Worm (Caenorhabditis elegans) whole organism, L1 larva: ENCODE data around the gene F39H12.1.

ENCODE experiments used
- C16A3.4 ChIP-seq: fragments of 150-350 bp; optimal IDR thresholded peaks from 2 replicates; lab custom pipeline; 2014; ENCODE audit warnings: missing biosample characterization, missing genetic modification characterization
- C34B4.2 ChIP-seq: sonication (generic microtip); optimal IDR thresholded peaks from 2 replicates; lab custom pipeline; 2017; ENCODE audit warnings: mild to moderate bottlenecking, missing genetic modification characterization, missing compliant biosample characterization
- ama-1 ChIP-seq: fragments of 150-350 bp; optimal IDR thresholded peaks from 2 replicates; lab custom pipeline; 2014
- ceh-63 ChIP-seq: fragments of 200-800 bp; sonication (Bioruptor generic); optimal IDR thresholded peaks from 2 replicates; lab custom pipeline; 2018; ENCODE audit warnings: mild to moderate bottlenecking, missing genetic modification characterization, missing compliant biosample characterization
- ceh-82 ChIP-seq, 3 experiments: fragments of 150-350 bp in 1 of 3; sonication (generic microtip) in 2 of 3; optimal IDR thresholded peaks; 2 replicates each; lab custom pipeline; 2014 to 2017; ENCODE audit warnings: missing biosample characterization in 3 of 3, missing genetic modification characterization in 3 of 3
- ces-1 ChIP-seq: fragments of 150-350 bp; optimal IDR thresholded peaks from 2 replicates; lab custom pipeline; 2014; ENCODE audit warnings: missing biosample characterization, missing genetic modification reagents, missing genetic modification characterization
- dpl-1 ChIP-seq, 3 experiments: fragments of 150-350 bp in 2 of 3; sonication (generic microtip) in 1 of 3; optimal IDR thresholded peaks; 2 replicates each; lab custom pipeline; 2014 to 2017; ENCODE audit warnings: missing biosample characterization in 3 of 3, missing genetic modification characterization in 3 of 3, missing genetic modification reagents in 3 of 3
- dsc-1 ChIP-seq: sonication (generic microtip); optimal IDR thresholded peaks from 2 replicates; lab custom pipeline; 2016; ENCODE audit warnings: mild to moderate bottlenecking, missing genetic modification characterization, missing compliant biosample characterization
- efl-1 ChIP-seq, 4 experiments: fragments of 150-350 bp; optimal IDR thresholded peaks in 3 of 4; peaks in 1 of 4; 1 replicate in 1 of 4; 2 replicates in 3 of 4; lab custom pipeline; 2014; ENCODE audit warnings: missing biosample characterization in 2 of 4, missing genetic modification characterization in 2 of 4, missing genetic modification reagents in 2 of 4
- efl-3 ChIP-seq: fragments of 200-800 bp; sonication (Bioruptor generic); optimal IDR thresholded peaks from 2 replicates; lab custom pipeline; 2018; ENCODE audit warnings: mild to moderate bottlenecking, missing genetic modification characterization, missing compliant biosample characterization
- elt-2 ChIP-seq: sonication (generic microtip); optimal IDR thresholded peaks from 2 replicates; lab custom pipeline; 2016; ENCODE audit warnings: missing genetic modification characterization, mild to moderate bottlenecking, inconsistent platforms, missing compliant biosample characterization, missing genetic modification reagents
- elt-3 ChIP-seq, 6 experiments: fragments of 150-350 bp in 1 of 6; sonication (generic microtip); optimal IDR thresholded peaks; 2 replicates each; lab custom pipeline; 2017 to 2018; ENCODE audit warnings: missing biosample characterization in 6 of 6, missing genetic modification characterization in 6 of 6, inconsistent platforms in 1 of 6
- ets-5 ChIP-seq: fragments of 200-800 bp; sonication (Bioruptor generic); IDR thresholded peaks from 2 replicates; pipeline ENCODE4 v1.3.6; 2022; ENCODE audit warnings: missing genetic modification characterization, missing compliant biosample characterization
- fkh-10 ChIP-seq: sonication (generic microtip); optimal IDR thresholded peaks from 2 replicates; lab custom pipeline; 2017; ENCODE audit warnings: missing biosample characterization, missing genetic modification reagents, missing genetic modification characterization
- fkh-4 ChIP-seq: sonication (generic microtip); optimal IDR thresholded peaks from 2 replicates; lab custom pipeline; 2016; ENCODE audit warnings: missing compliant biosample characterization, missing genetic modification characterization, borderline replicate concordance
- fkh-8 ChIP-seq: sonication (generic microtip); optimal IDR thresholded peaks from 2 replicates; lab custom pipeline; 2016; ENCODE audit warnings: mild to moderate bottlenecking, missing genetic modification characterization, missing compliant biosample characterization
- fos-1 ChIP-seq: fragments of 150-350 bp; optimal IDR thresholded peaks from 2 replicates; lab custom pipeline; 2014; ENCODE audit warnings: missing biosample characterization, missing genetic modification characterization
- hlh-17 ChIP-seq: fragments of 200-800 bp; sonication (Bioruptor generic); optimal IDR thresholded peaks from 2 replicates; lab custom pipeline; 2018; ENCODE audit warnings: missing genetic modification characterization, mild to moderate bottlenecking, missing compliant biosample characterization, moderate library complexity, borderline replicate concordance
- hlh-4 ChIP-seq: sonication (generic microtip); optimal IDR thresholded peaks from 2 replicates; lab custom pipeline; 2016; ENCODE audit warnings: mild to moderate bottlenecking, missing genetic modification characterization, missing compliant biosample characterization
- irx-1 ChIP-seq: sonication (generic microtip); optimal IDR thresholded peaks from 2 replicates; lab custom pipeline; 2016; ENCODE audit warnings: missing genetic modification characterization, missing compliant biosample characterization
- isw-1 ChIP-seq: fragments of 200-800 bp; sonication (Bioruptor generic); IDR thresholded peaks from 2 replicates; pipeline ENCODE4 v1.3.6; 2022; ENCODE audit warnings: missing genetic modification characterization, missing compliant biosample characterization
- jun-1 ChIP-seq: fragments of 150-350 bp; optimal IDR thresholded peaks from 2 replicates; lab custom pipeline; 2014; ENCODE audit warnings: missing biosample characterization, missing genetic modification reagents, missing genetic modification characterization
- lin-13 ChIP-seq: fragments of 150-350 bp; optimal IDR thresholded peaks from 2 replicates; lab custom pipeline; 2014; ENCODE audit warnings: missing biosample characterization, missing genetic modification reagents, missing genetic modification characterization
- lin-15B ChIP-seq: fragments of 150-350 bp; sonication (generic microtip); optimal IDR thresholded peaks from 3 replicates; lab custom pipeline; 2014; ENCODE audit warnings: missing biosample characterization, missing genetic modification characterization
- lin-35 ChIP-seq, 2 experiments: fragments of 150-350 bp; optimal IDR thresholded peaks; 2 replicates each; lab custom pipeline; 2014; ENCODE audit warnings: missing biosample characterization in 2 of 2, missing genetic modification characterization in 2 of 2, missing genetic modification reagents in 2 of 2
- lin-39 ChIP-seq: fragments of 150-350 bp; optimal IDR thresholded peaks from 2 replicates; lab custom pipeline; 2014; ENCODE audit warnings: missing biosample characterization, missing genetic modification reagents, missing genetic modification characterization
- lsy-2 ChIP-seq, 2 experiments: fragments of 150-350 bp; optimal IDR thresholded peaks; 2 replicates each; lab custom pipeline; 2014; ENCODE audit warnings: missing biosample characterization in 2 of 2, missing genetic modification characterization in 2 of 2
- mdl-1 ChIP-seq, 2 experiments: fragments of 150-350 bp; optimal IDR thresholded peaks; 2 replicates each; lab custom pipeline; 2014 to 2017; ENCODE audit warnings: missing biosample characterization in 2 of 2, missing genetic modification characterization in 2 of 2, inconsistent platforms in 1 of 2
- mef-2 ChIP-seq: fragments of 150-350 bp; optimal IDR thresholded peaks from 2 replicates; lab custom pipeline; 2014; ENCODE audit warnings: missing biosample characterization, missing genetic modification characterization
- mep-1 ChIP-seq: fragments of 150-350 bp; optimal IDR thresholded peaks from 2 replicates; lab custom pipeline; 2014; ENCODE audit warnings: missing biosample characterization, missing genetic modification characterization
- nhr-12 ChIP-seq: sonication (generic microtip); optimal IDR thresholded peaks from 2 replicates; lab custom pipeline; 2017; ENCODE audit warnings: missing biosample characterization, missing genetic modification characterization
- nhr-19 ChIP-seq: fragments of 200-800 bp; sonication (Bioruptor generic); conservative IDR thresholded peaks from 2 replicates; pipeline ENCODE4 v1.3.6; 2022; ENCODE audit warnings: missing genetic modification characterization, missing compliant biosample characterization
- nhr-20 ChIP-seq: sonication (generic microtip); optimal IDR thresholded peaks from 2 replicates; lab custom pipeline; 2016; ENCODE audit warnings: mild to moderate bottlenecking, missing genetic modification characterization, missing compliant biosample characterization
- nhr-28 ChIP-seq: fragments of 150-350 bp; optimal IDR thresholded peaks from 2 replicates; lab custom pipeline; 2014; ENCODE audit warnings: missing biosample characterization, missing genetic modification characterization
- nhr-47 ChIP-seq: sonication (generic microtip); optimal IDR thresholded peaks from 2 replicates; lab custom pipeline; 2016; ENCODE audit warnings: mild to moderate bottlenecking, missing genetic modification characterization, moderate library complexity, missing compliant biosample characterization
- nhr-76 ChIP-seq: sonication (generic microtip); optimal IDR thresholded peaks from 2 replicates; lab custom pipeline; 2017; ENCODE audit warnings: missing biosample characterization, missing genetic modification characterization
- nhr-77 ChIP-seq: fragments of 150-350 bp; optimal IDR thresholded peaks from 2 replicates; lab custom pipeline; 2014; ENCODE audit warnings: missing biosample characterization, missing genetic modification characterization
- skn-1 ChIP-seq: fragments of 150-350 bp; optimal IDR thresholded peaks from 2 replicates; lab custom pipeline; 2014; ENCODE audit warnings: missing biosample characterization, missing genetic modification characterization
- snpc-4 ChIP-seq: fragments of 150-350 bp; optimal IDR thresholded peaks from 2 replicates; lab custom pipeline; 2014; ENCODE audit warnings: missing biosample characterization, missing genetic modification characterization
- snu-23 ChIP-seq: sonication (generic microtip); optimal IDR thresholded peaks from 2 replicates; lab custom pipeline; 2016; ENCODE audit warnings: missing genetic modification characterization, missing compliant biosample characterization
- sup-37 ChIP-seq: fragments of 200-800 bp; sonication (Bioruptor generic); optimal IDR thresholded peaks from 2 replicates; lab custom pipeline; 2018; ENCODE audit warnings: mild to moderate bottlenecking, missing genetic modification characterization, missing compliant biosample characterization
- tbx-2 ChIP-seq: sonication (generic microtip); optimal IDR thresholded peaks from 2 replicates; lab custom pipeline; 2016; ENCODE audit warnings: missing genetic modification characterization, missing compliant biosample characterization
- tlp-1 ChIP-seq: fragments of 150-350 bp; optimal IDR thresholded peaks from 2 replicates; lab custom pipeline; 2014; ENCODE audit warnings: missing biosample characterization, missing genetic modification characterization
- unc-130 ChIP-seq: fragments of 150-350 bp; optimal IDR thresholded peaks from 2 replicates; lab custom pipeline; 2017; ENCODE audit warnings: missing biosample characterization, missing genetic modification characterization, inconsistent platforms
- unc-30 ChIP-seq: sonication (generic microtip); optimal IDR thresholded peaks from 2 replicates; lab custom pipeline; 2017; ENCODE audit warnings: missing biosample characterization, missing genetic modification characterization
- unc-62 ChIP-seq: fragments of 150-350 bp; optimal IDR thresholded peaks from 2 replicates; lab custom pipeline; 2014; ENCODE audit warnings: missing biosample characterization, missing genetic modification reagents, missing genetic modification characterization
- unc-86 ChIP-seq: sonication (generic microtip); optimal IDR thresholded peaks from 2 replicates; lab custom pipeline; 2016; ENCODE audit warnings: missing genetic modification characterization, missing compliant biosample characterization
- unc-98 ChIP-seq: fragments of 200-800 bp; sonication (Bioruptor generic); IDR thresholded peaks from 2 replicates; pipeline ENCODE4 v1.3.6; 2022; ENCODE audit warnings: missing genetic modification characterization, missing compliant biosample characterization
- vab-15 ChIP-seq: sonication (generic microtip); optimal IDR thresholded peaks from 2 replicates; lab custom pipeline; 2017; ENCODE audit warnings: missing genotype, mild to moderate bottlenecking, missing genetic modification characterization, missing compliant biosample characterization
- xbp-1 ChIP-seq: sonication (generic microtip); optimal IDR thresholded peaks from 2 replicates; lab custom pipeline; 2016; ENCODE audit warnings: missing genetic modification characterization, missing compliant biosample characterization
- zip-4 ChIP-seq: fragments of 200-800 bp; sonication (Bioruptor generic); optimal IDR thresholded peaks from 2 replicates; lab custom pipeline; 2018; ENCODE audit warnings: mild to moderate bottlenecking, missing genetic modification characterization, moderate library complexity, missing compliant biosample characterization
- ztf-11 ChIP-seq, 2 experiments: sonication (generic microtip); optimal IDR thresholded peaks; 2 replicates each; lab custom pipeline; 2016 to 2017; ENCODE audit warnings: missing genetic modification characterization in 2 of 2, missing biosample characterization in 1 of 2, missing compliant biosample characterization in 1 of 2

F39H12.1 gene

DNA sequence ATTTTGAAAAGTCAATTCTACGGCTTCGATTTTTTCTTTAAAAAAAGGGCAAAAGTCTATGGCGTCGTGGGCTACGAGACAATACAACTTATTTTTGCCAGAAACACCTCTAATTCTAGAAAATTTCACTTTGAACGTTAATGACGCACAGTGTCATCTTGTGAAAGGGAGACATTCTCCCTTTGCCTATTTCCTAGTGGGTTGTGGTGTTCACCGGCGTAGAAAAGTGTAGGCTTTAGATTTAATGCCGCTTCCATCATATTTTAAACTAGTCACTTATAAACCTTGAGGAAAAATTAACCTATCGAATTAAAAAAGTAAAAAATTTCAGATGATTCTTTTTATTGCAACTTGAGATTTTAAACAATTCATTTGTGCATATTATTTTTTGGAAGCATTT, 49.2 kb upstream of the F39H12.1 start (continued):
- TF ChIP-seq sup-37 (no peak), unc-98 (GFP tag; lab: Robert Waterston, UW) (no peak), fkh-4 (no peak), jun-1 (tag; lab: Kevin White, UChicago) (no peak), fkh-10 (GFP tag; lab: Kevin White, UChicago) (no peak), ama-1 (lab: Kevin White, UChicago) (no peak), C34B4.2 (tag; lab: Kevin White, UChicago) (no peak), nhr-12 (no peak), hlh-4 (tag; lab: Kevin White, UChicago) (no peak), zip-4 (GFP tag; lab: Kevin White, UChicago) (no peak), elt-2 (tag; lab: Kevin White, UChicago) (no peak), efl-3 (GFP tag; lab: Kevin White, UChicago) (no peak), elt-3 (tag; optimal IDR thresholded peaks at IDR 0.05; lab: Kevin White, UChicago) (no peak), mep-1 (no peak), xbp-1 (tag; lab: Kevin White, UChicago) (peak; percentile 27), nhr-28 (tag; lab: Kevin White, UChicago) (no peak), nhr-76 (tag; lab: Kevin White, UChicago) (no peak), lin-13 (GFP tag; lab: Kevin White, UChicago) (no peak), mef-2 (tag; lab: Kevin White, UChicago) (no peak), tlp-1 (tag; lab: Kevin White, UChicago) (no peak), ztf-11 (tag; optimal IDR thresholded peaks at IDR 0.05; lab: Kevin White, UChicago) (no peak), irx-1 (tag; lab: Kevin White, UChicago) (peak; percentile 13), lin-15B (tag; lab: Kevin White, UChicago) (no peak), dsc-1 (tag; lab: Kevin White, UChicago) (peak; percentile 75), lsy-2 (tag; optimal IDR thresholded peaks at IDR 0.05; lab: Kevin White, UChicago) (no peak), ets-5 (GFP tag; lab: Robert Waterston, UW) (no peak), unc-62 (GFP tag; lab: Kevin White, UChicago) (no peak), skn-1 (tag; lab: Kevin White, UChicago) (no peak), ces-1 (no peak), unc-130 (tag; lab: Kevin White, UChicago) (no peak), snu-23 (GFP tag; lab: Kevin White, UChicago) (peak; percentile 66), nhr-20 (tag; lab: Kevin White, UChicago) (peak; percentile 26), lin-35 (GFP tag; optimal IDR thresholded peaks at IDR 0.05; lab: Kevin White, UChicago) (no peak), fos-1 (no peak), efl-1 (optimal IDR thresholded peaks at IDR 0.05; lab: Kevin White, UChicago) (no peak), efl-1 (GFP tag; optimal IDR thresholded peaks at IDR 0.05 in 1 of 2; lab: Kevin White, UChicago) (peak in 1 of 2 experiments; percentile 69), tbx-2 (tag; lab: Kevin White, UChicago) (peak; percentile 11), hlh-17 (GFP tag; lab: Kevin White, UChicago) (no peak), nhr-77 (tag; lab: Kevin White, UChicago) (no peak), vab-15 (tag; lab: Kevin White, UChicago) (no peak), fkh-8 (tag; lab: Kevin White, UChicago) (no peak), nhr-47 (tag; lab: Kevin White, UChicago) (peak; percentile 68), nhr-19 (GFP tag; lab: Robert Waterston, UW) (no peak; the same call in 1 of the 2 replicates), dpl-1 (GFP tag; optimal IDR thresholded peaks at IDR 0.05; lab: Kevin White, UChicago) (no peak)

DNA sequence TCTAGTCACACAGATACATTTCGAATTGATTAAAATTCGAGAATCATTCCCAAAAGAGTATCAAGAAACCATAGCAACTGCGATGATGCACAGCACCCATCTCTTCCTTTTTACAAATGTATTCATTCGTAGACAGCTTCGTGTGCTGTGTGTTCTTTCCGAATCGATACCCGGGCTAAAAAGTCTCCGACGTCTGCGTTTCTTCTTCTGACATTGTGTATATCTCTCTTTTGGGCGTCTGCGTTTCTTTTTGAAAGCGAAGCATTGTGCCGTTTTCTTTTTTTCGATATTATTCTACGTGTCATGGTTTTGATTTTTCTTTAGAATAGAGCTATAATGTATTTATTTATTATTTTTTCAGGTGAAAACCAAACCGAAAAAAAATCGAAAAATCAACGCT, 46.6 kb upstream of the F39H12.1 start, which contains the start of gene attf-5:
Gene attf-5, plus strand, starts transcription at position 362 of the 400 bp plus-strand sequence.
- no peak for TF ChIP-seq fkh-10 (GFP tag; lab: Kevin White, UChicago)
- TF ChIP-seq ceh-63, result no peak
- TF ChIP-seq unc-86 (tag; lab: Kevin White, UChicago), result no peak
- TF ChIP-seq isw-1 (GFP tag; lab: Robert Waterston, UW), result no peak
- TF ChIP-seq lin-39 (tag; lab: Kevin White, UChicago), result no peak
- TF ChIP-seq C16A3.4 (tag; lab: Kevin White, UChicago), result no peak
- TF ChIP-seq efl-3 (GFP tag; lab: Kevin White, UChicago), result no peak
- no peak for TF ChIP-seq snpc-4 (tag; lab: Kevin White, UChicago)
- TF ChIP-seq jun-1 (tag; lab: Kevin White, UChicago), result no peak
- peak in 1 of 2 experiments; percentile 35 for TF ChIP-seq lsy-2 (tag; optimal IDR thresholded peaks at IDR 0.05; lab: Kevin White, UChicago)
- no peak for TF ChIP-seq nhr-19 (GFP tag; lab: Robert Waterston, UW)
- peak in 1 of 3 experiments; percentile 25 for TF ChIP-seq ceh-82 (tag; optimal IDR thresholded peaks at IDR 0.05; lab: Kevin White, UChicago)
- TF ChIP-seq mdl-1 (tag; optimal IDR thresholded peaks at IDR 0.05; lab: Kevin White, UChicago), result no peak
- no peak for TF ChIP-seq lin-13 (GFP tag; lab: Kevin White, UChicago)
- TF ChIP-seq dsc-1 (tag; lab: Kevin White, UChicago), result no peak
- no peak for TF ChIP-seq unc-130 (tag; lab: Kevin White, UChicago)
- TF ChIP-seq zip-4 (GFP tag; lab: Kevin White, UChicago), result no peak
- TF ChIP-seq nhr-77 (tag; lab: Kevin White, UChicago), result no peak
- TF ChIP-seq unc-30 (tag; lab: Kevin White, UChicago), result no peak
